Worm (Caenorhabditis elegans) whole organism, L2 larva: ENCODE data around the gene srd-17.

Experiments used
- C34F6.9 ChIP-seq: fragments of 150-350 bp; optimal IDR thresholded peaks from 2 replicates; lab custom pipeline; 2014; ENCODE audit warnings: missing biosample characterization, missing genetic modification characterization
- F13H6.1 ChIP-seq: sonication (generic microtip); optimal IDR thresholded peaks from 2 replicates; lab custom pipeline; 2016; ENCODE audit warnings: missing genetic modification characterization, missing compliant biosample characterization
- ZK546.5 ChIP-seq: sonication (generic microtip); optimal IDR thresholded peaks from 2 replicates; lab custom pipeline; 2017; ENCODE audit warnings: missing biosample characterization, missing genetic modification characterization
- ama-1 ChIP-seq: fragments of 150-350 bp; optimal IDR thresholded peaks from 2 replicates; lab custom pipeline; 2018; ENCODE audit warnings: inconsistent platforms
- blmp-1 ChIP-seq: sonication (generic microtip); optimal IDR thresholded peaks from 2 replicates; lab custom pipeline; 2017; ENCODE audit warnings: missing genetic modification characterization, mild to moderate bottlenecking, missing compliant biosample characterization, antibody characterized with exemption, moderate library complexity; ENCODE audit not compliant: insufficient read depth
- ceh-16 ChIP-seq: fragments of 150-350 bp; optimal IDR thresholded peaks from 2 replicates; lab custom pipeline; 2014; ENCODE audit warnings: missing biosample characterization, missing genetic modification characterization
- ceh-82 ChIP-seq: fragments of 150-350 bp; optimal IDR thresholded peaks from 2 replicates; lab custom pipeline; 2014; ENCODE audit warnings: missing biosample characterization, missing genetic modification characterization
- crh-2 ChIP-seq: sonication (generic microtip); optimal IDR thresholded peaks from 2 replicates; lab custom pipeline; 2017; ENCODE audit warnings: missing biosample characterization, missing genetic modification characterization
- egl-27 ChIP-seq: sonication (generic microtip); optimal IDR thresholded peaks from 3 replicates; lab custom pipeline; 2017; ENCODE audit warnings: missing biosample characterization, missing genetic modification reagents, missing genetic modification characterization
- elt-3 ChIP-seq: sonication (generic microtip); optimal IDR thresholded peaks from 2 replicates; lab custom pipeline; 2017; ENCODE audit warnings: missing biosample characterization, missing genetic modification characterization
- fos-1 ChIP-seq: fragments of 150-350 bp; optimal IDR thresholded peaks from 2 replicates; lab custom pipeline; 2014; ENCODE audit warnings: missing biosample characterization, missing genetic modification characterization
- gmeb-1 ChIP-seq: fragments of 150-350 bp; optimal IDR thresholded peaks from 2 replicates; lab custom pipeline; 2014; ENCODE audit warnings: missing biosample characterization, missing genetic modification characterization
- lin-13 ChIP-seq: fragments of 150-350 bp; optimal IDR thresholded peaks from 2 replicates; lab custom pipeline; 2014; ENCODE audit warnings: missing biosample characterization, missing genetic modification reagents, missing genetic modification characterization
- lsy-2 ChIP-seq, 2 experiments: fragments of 150-350 bp in 1 of 2; sonication (generic microtip) in 1 of 2; optimal IDR thresholded peaks; 2 replicates each; lab custom pipeline; 2014 to 2017; ENCODE audit warnings: missing biosample characterization in 2 of 2, missing genetic modification characterization in 2 of 2
- mdl-1 ChIP-seq, 2 experiments: fragments of 150-350 bp in 1 of 2; sonication (generic microtip) in 1 of 2; optimal IDR thresholded peaks; 2 replicates each; lab custom pipeline; 2017; ENCODE audit warnings: missing biosample characterization in 2 of 2, missing genetic modification characterization in 2 of 2
- nhr-10 ChIP-seq: sonication (generic microtip); optimal IDR thresholded peaks from 2 replicates; lab custom pipeline; 2017; ENCODE audit warnings: missing biosample characterization, missing genetic modification characterization
- nhr-11 ChIP-seq: fragments of 150-350 bp; optimal IDR thresholded peaks from 2 replicates; lab custom pipeline; 2014; ENCODE audit warnings: missing biosample characterization, missing genetic modification characterization
- nhr-129 ChIP-seq: fragments of 150-350 bp; optimal IDR thresholded peaks from 2 replicates; lab custom pipeline; 2014; ENCODE audit warnings: missing biosample characterization, missing genetic modification characterization
- nhr-21 ChIP-seq: fragments of 150-350 bp; optimal IDR thresholded peaks from 2 replicates; lab custom pipeline; 2014; ENCODE audit warnings: missing biosample characterization, missing genetic modification characterization
- nhr-237 ChIP-seq: fragments of 150-350 bp; optimal IDR thresholded peaks from 2 replicates; lab custom pipeline; 2014; ENCODE audit warnings: missing biosample characterization, missing genetic modification characterization
- nhr-25 ChIP-seq: fragments of 150-350 bp; sonication (generic microtip); optimal IDR thresholded peaks from 3 replicates; lab custom pipeline; 2014; ENCODE audit warnings: missing biosample characterization, missing genetic modification characterization
- nhr-77 ChIP-seq: fragments of 150-350 bp; optimal IDR thresholded peaks from 2 replicates; lab custom pipeline; 2014; ENCODE audit warnings: missing biosample characterization, missing genetic modification characterization
- peb-1 ChIP-seq: fragments of 150-350 bp; optimal IDR thresholded peaks from 2 replicates; lab custom pipeline; 2014; ENCODE audit warnings: missing biosample characterization, missing genetic modification characterization
- sma-3 ChIP-seq: sonication (generic microtip); optimal IDR thresholded peaks from 2 replicates; lab custom pipeline; 2016; ENCODE audit warnings: missing genetic modification reagents, missing genetic modification characterization, missing compliant biosample characterization
- sma-9 ChIP-seq, 2 experiments: fragments of 150-350 bp in 1 of 2; sonication (generic microtip) in 1 of 2; optimal IDR thresholded peaks; 2 replicates each; lab custom pipeline; 2014 to 2016; ENCODE audit warnings: missing genetic modification characterization in 2 of 2, mild to moderate bottlenecking in 1 of 2, missing biosample characterization in 1 of 2, missing compliant biosample characterization in 1 of 2, missing genetic modification reagents in 1 of 2, moderate library complexity in 1 of 2
- ztf-1 ChIP-seq: fragments of 200-800 bp; sonication (Bioruptor generic); conservative IDR thresholded peaks from 2 replicates; pipeline ENCODE4 v1.3.6; 2022; ENCODE audit warnings: missing genetic modification characterization, missing compliant biosample characterization

Gene srd-17

ce11 chrV:13393333-13393803 is 39.1 kb downstream of the srd-17 start (continued):
- no peak for TF ChIP-seq ama-1 (lab: Kevin White, UChicago)
- no peak for TF ChIP-seq nhr-11 (tag; lab: Kevin White, UChicago)

ce11 chrV:13391378-13392258 is 40.9 kb downstream of the srd-17 start, which contains the start of gene somi-1:
Gene somi-1 (minus strand): TSS chrV:13391395.
- TF ChIP-seq ztf-1 (GFP tag; lab: Robert Waterston, UW) (no peak), egl-27 (tag; lab: Kevin White, UChicago) (peak; percentile 56), fos-1 (peak; percentile 8), ama-1 (lab: Kevin White, UChicago) (no peak), sma-9 (GFP tag; optimal IDR thresholded peaks at IDR 0.05; lab: Kevin White, UChicago) (peak; percentile 78), sma-9 (tag; optimal IDR thresholded peaks at IDR 0.05; lab: Kevin White, UChicago) (no peak), ceh-82 (no peak), nhr-21 (tag; lab: Kevin White, UChicago) (peak; percentile 28), C34F6.9 (tag; lab: Kevin White, UChicago) (peak; percentile 15), blmp-1 (peak; percentile 96), lin-13 (GFP tag; lab: Kevin White, UChicago) (peak; percentile 1), F13H6.1 (tag; lab: Kevin White, UChicago) (peak; percentile 32), nhr-25 (peak; percentile 71)

- TF ChIP-seq ceh-16 (tag; lab: Kevin White, UChicago) (peak; percentile 59), nhr-21 (tag; lab: Kevin White, UChicago) (no peak), elt-3 (no peak), mdl-1 (tag; optimal IDR thresholded peaks at IDR 0.05; lab: Kevin White, UChicago) (no peak), ztf-1 (GFP tag; lab: Robert Waterston, UW) (no peak), ama-1 (lab: Kevin White, UChicago) (no peak), nhr-129 (tag; lab: Kevin White, UChicago) (peak; percentile 23), sma-3 (GFP tag; lab: Kevin White, UChicago) (peak; percentile 7), lsy-2 (tag; optimal IDR thresholded peaks at IDR 0.05; lab: Kevin White, UChicago) (peak in 1 of 2 experiments; percentile 18), fos-1 (peak; percentile 1), blmp-1 (no peak), sma-9 (GFP tag; optimal IDR thresholded peaks at IDR 0.05; lab: Kevin White, UChicago) (peak; percentile 71), sma-9 (tag; optimal IDR thresholded peaks at IDR 0.05; lab: Kevin White, UChicago) (no peak), gmeb-1 (tag; lab: Kevin White, UChicago) (peak; percentile 17)
Measured at ce11 chrV:13390936-13391335, 41.6 kb downstream of the srd-17 start.

- TF ChIP-seq nhr-129 (tag; lab: Kevin White, UChicago) (no peak), fos-1 (peak; percentile 38), ceh-16 (tag; lab: Kevin White, UChicago) (peak; percentile 68), sma-3 (GFP tag; lab: Kevin White, UChicago) (peak; percentile 74), sma-9 (GFP tag; optimal IDR thresholded peaks at IDR 0.05; lab: Kevin White, UChicago) (peak; percentile 64), sma-9 (tag; optimal IDR thresholded peaks at IDR 0.05; lab: Kevin White, UChicago) (no peak), lsy-2 (tag; optimal IDR thresholded peaks at IDR 0.05; lab: Kevin White, UChicago) (peak in 1 of 2 experiments; percentile 2), elt-3 (no peak), crh-2 (tag; lab: Kevin White, UChicago) (peak; percentile 0), egl-27 (tag; lab: Kevin White, UChicago) (peak; percentile 67), F13H6.1 (tag; lab: Kevin White, UChicago) (no peak), nhr-21 (tag; lab: Kevin White, UChicago) (peak; percentile 64), nhr-25 (peak; percentile 50)
- TF ChIP-seq, all 48 proteins: peak for 9
Measured at ce11 chrV:13389454-13389853, 43.1 kb downstream of the srd-17 start.

- TF ChIP-seq ZK546.5 (tag; lab: Kevin White, UChicago) (no peak), nhr-237 (tag; lab: Kevin White, UChicago) (no peak), nhr-129 (tag; lab: Kevin White, UChicago) (no peak)
Measured at ce11 chrV:13388961-13389360, 43.6 kb downstream of the srd-17 start.

- TF ChIP-seq peb-1 (tag; lab: Kevin White, UChicago) = no peak
- TF ChIP-seq gmeb-1 (tag; lab: Kevin White, UChicago) = no peak
- no peak for TF ChIP-seq C34F6.9 (tag; lab: Kevin White, UChicago)
- TF ChIP-seq nhr-10 (tag; lab: Kevin White, UChicago) = no peak
- no peak for TF ChIP-seq nhr-77 (tag; lab: Kevin White, UChicago)
- no peak for TF ChIP-seq elt-3
- no peak for TF ChIP-seq crh-2 (tag; lab: Kevin White, UChicago)
- TF ChIP-seq ztf-1 (GFP tag; lab: Robert Waterston, UW) = no peak
- TF ChIP-seq nhr-237 (tag; lab: Kevin White, UChicago) = no peak
Measured at ce11 chrV:13387472-13387871, 45.0 kb downstream of the srd-17 start.
